Worm (Caenorhabditis elegans): ENCODE results near the gene ttr-12.
"Not testable (repeated sequence)": the region's sequence is repeated elsewhere in the genome, so short reads cannot be mapped to it uniquely, and the experiment has no call there.

DNA sequence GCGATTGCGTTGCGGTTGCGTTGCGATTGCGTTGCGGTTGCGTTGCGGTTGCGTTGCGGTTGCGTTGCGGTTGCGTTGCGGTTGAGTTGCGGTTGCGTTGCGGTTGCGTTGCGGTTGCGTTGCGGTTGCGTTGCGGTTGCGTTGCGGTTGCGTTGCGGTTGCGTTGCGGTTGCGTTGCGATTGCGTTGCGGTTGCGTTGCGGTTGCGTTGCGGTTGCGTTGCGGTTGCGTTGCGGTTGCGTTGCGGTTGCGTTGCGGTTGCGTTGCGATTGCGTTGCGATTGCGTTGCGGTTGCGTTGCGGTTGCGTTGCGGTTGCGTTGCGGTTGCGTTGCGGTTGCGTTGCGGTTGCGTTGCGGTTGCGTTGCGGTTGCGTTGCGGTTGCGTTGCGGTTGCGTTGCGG is 2.8 kb downstream of the ttr-12 start:
- not testable (repeated sequence) for TF ChIP-seq ztf-11, elt-3, zip-8, mep-1, nhr-12, lsy-2, lin-13, blmp-1, nhr-76, snpc-4 (tag; optimal IDR thresholded peaks at IDR 0.05)

Measured in whole organism, mixed stage, embryonic.